Worm (Caenorhabditis elegans) whole organism, young adult: ENCODE results near the gene clec-245.

ENCODE experiments used
- B0019.2 ChIP-seq: fragments of 200-800 bp; sonication (Bioruptor generic); conservative IDR thresholded peaks from 2 replicates; pipeline ENCODE4 v1.3.6; 2022; ENCODE audit warnings: missing genetic modification reagents, missing genetic modification characterization, missing compliant biosample characterization
- B0261.1 ChIP-seq: sonication (generic microtip); optimal IDR thresholded peaks from 2 replicates; lab custom pipeline; 2016; ENCODE audit warnings: mild to moderate bottlenecking, missing genetic modification characterization, moderate library complexity, missing compliant biosample characterization
- B0336.3 ChIP-seq: fragments of 200-800 bp; sonication (Bioruptor generic); IDR thresholded peaks from 2 replicates; pipeline ENCODE4 v1.3.6; 2022; ENCODE audit warnings: missing genetic modification characterization, missing compliant biosample characterization
- D2030.7 ChIP-seq: fragments of 200-800 bp; sonication (Bioruptor generic); IDR thresholded peaks from 2 replicates; pipeline ENCODE4 v1.3.6; 2022; ENCODE audit warnings: missing genetic modification reagents, missing genetic modification characterization, missing compliant biosample characterization
- F37B4.10 ChIP-seq: fragments of 200-800 bp; sonication (Bioruptor generic); IDR thresholded peaks from 2 replicates; pipeline ENCODE4 v1.3.6; 2022; ENCODE audit warnings: missing genetic modification characterization, missing compliant biosample characterization
- F39B2.1 ChIP-seq: fragments of 200-800 bp; sonication (Bioruptor generic); IDR thresholded peaks from 2 replicates; pipeline ENCODE4 v1.3.6; 2022; ENCODE audit warnings: missing genetic modification reagents, missing genetic modification characterization, missing compliant biosample characterization
- F49E8.2 ChIP-seq: sonication (generic microtip); optimal IDR thresholded peaks from 3 replicates; lab custom pipeline; 2017; ENCODE audit warnings: missing genetic modification characterization, mild to moderate bottlenecking, missing compliant biosample characterization, antibody characterized with exemption, moderate library complexity; ENCODE audit not compliant: insufficient read depth
- F55B11.4 ChIP-seq: sonication (generic microtip); optimal IDR thresholded peaks from 2 replicates; lab custom pipeline; 2016; ENCODE audit warnings: missing compliant biosample characterization, missing genetic modification characterization, borderline replicate concordance; ENCODE audit not compliant: insufficient read depth
- F57A8.1 ChIP-seq: fragments of 200-800 bp; sonication (Bioruptor generic); optimal IDR thresholded peaks from 2 replicates; lab custom pipeline; 2018; ENCODE audit warnings: mild to moderate bottlenecking, missing genetic modification characterization, moderate library complexity, missing compliant biosample characterization
- T07F8.4 ChIP-seq: sonication (generic microtip); optimal IDR thresholded peaks from 2 replicates; lab custom pipeline; 2016; ENCODE audit warnings: mild to moderate bottlenecking, missing genetic modification characterization, moderate library complexity, missing compliant biosample characterization
- T26A5.8 ChIP-seq: sonication (generic microtip); optimal IDR thresholded peaks from 2 replicates; lab custom pipeline; 2016; ENCODE audit warnings: missing genetic modification characterization, missing compliant biosample characterization
- Y53F4B.3 ChIP-seq: fragments of 200-800 bp; sonication (Bioruptor generic); IDR thresholded peaks from 2 replicates; pipeline ENCODE4 v1.3.6; 2022; ENCODE audit warnings: missing genetic modification reagents, missing genetic modification characterization, missing compliant biosample characterization
- Y53G8AR.9 ChIP-seq: fragments of 200-800 bp; sonication (Bioruptor generic); conservative IDR thresholded peaks from 2 replicates; pipeline ENCODE4 v1.3.6; 2022; ENCODE audit warnings: missing genetic modification reagents, missing genetic modification characterization, missing compliant biosample characterization
- Y67H2A.10 ChIP-seq: fragments of 200-800 bp; sonication (Bioruptor generic); conservative IDR thresholded peaks from 2 replicates; pipeline ENCODE4 v1.3.6; 2022; ENCODE audit warnings: missing genetic modification reagents, missing genetic modification characterization, missing compliant biosample characterization
- Y79H2A.3 ChIP-seq: fragments of 200-800 bp; sonication (Bioruptor generic); conservative IDR thresholded peaks from 2 replicates; pipeline ENCODE4 v1.3.6; 2022; ENCODE audit warnings: missing genetic modification reagents, missing genetic modification characterization, missing compliant biosample characterization
- atf-7 ChIP-seq: sonication (generic microtip); optimal IDR thresholded peaks from 2 replicates; lab custom pipeline; 2017; ENCODE audit warnings: mild to moderate bottlenecking, missing genetic modification characterization, missing compliant biosample characterization
- chd-7 ChIP-seq: sonication (generic microtip); optimal IDR thresholded peaks from 2 replicates; lab custom pipeline; 2016; ENCODE audit warnings: mild to moderate bottlenecking, missing genetic modification characterization, moderate library complexity, missing compliant biosample characterization
- dpl-1 ChIP-seq: fragments of 150-350 bp; optimal IDR thresholded peaks from 2 replicates; lab custom pipeline; 2014; ENCODE audit warnings: missing biosample characterization, missing genetic modification reagents, missing genetic modification characterization
- efl-1 ChIP-seq: fragments of 150-350 bp; optimal IDR thresholded peaks from 2 replicates; lab custom pipeline; 2014; ENCODE audit warnings: missing biosample characterization, missing genetic modification reagents, missing genetic modification characterization
- egl-44 ChIP-seq: fragments of 200-800 bp; sonication (Bioruptor generic); IDR thresholded peaks from 2 replicates; pipeline ENCODE4 v1.3.6; 2022; ENCODE audit warnings: missing genetic modification reagents, missing genetic modification characterization, missing compliant biosample characterization
- ets-4 ChIP-seq: fragments of 200-800 bp; sonication (Bioruptor generic); optimal IDR thresholded peaks from 2 replicates; lab custom pipeline; 2018; ENCODE audit warnings: mild to moderate bottlenecking, missing genetic modification characterization, missing compliant biosample characterization
- fkh-3 ChIP-seq: sonication (generic microtip); optimal IDR thresholded peaks from 2 replicates; lab custom pipeline; 2016; ENCODE audit warnings: mild to moderate bottlenecking, missing genetic modification characterization, missing compliant biosample characterization
- hmg-1.2 ChIP-seq: fragments of 200-800 bp; sonication (Bioruptor generic); IDR thresholded peaks from 2 replicates; pipeline ENCODE4 v1.3.6; 2022; ENCODE audit warnings: missing genetic modification reagents, missing genetic modification characterization, missing compliant biosample characterization
- lin-26 ChIP-seq: fragments of 200-800 bp; sonication (Bioruptor generic); IDR thresholded peaks from 2 replicates; pipeline ENCODE4 v1.3.6; 2022; ENCODE audit warnings: missing genetic modification reagents, missing genetic modification characterization, missing compliant biosample characterization
- lsl-1 ChIP-seq: fragments of 200-800 bp; sonication (Bioruptor generic); optimal IDR thresholded peaks from 2 replicates; lab custom pipeline; 2018; ENCODE audit warnings: mild to moderate bottlenecking, missing genetic modification characterization, moderate library complexity, missing compliant biosample characterization
- nfyb-1 ChIP-seq: fragments of 200-800 bp; sonication (Bioruptor generic); IDR thresholded peaks from 2 replicates; pipeline ENCODE4 v1.3.6; 2022; ENCODE audit warnings: missing genetic modification reagents, missing genetic modification characterization, missing compliant biosample characterization
- pbrm-1 ChIP-seq: fragments of 200-800 bp; sonication (Bioruptor generic); IDR thresholded peaks from 2 replicates; pipeline ENCODE4 v1.3.6; 2022; ENCODE audit warnings: missing genetic modification reagents, missing genetic modification characterization, missing compliant biosample characterization
- rcor-1 ChIP-seq: fragments of 200-800 bp; sonication (Bioruptor generic); IDR thresholded peaks from 2 replicates; pipeline ENCODE4 v1.3.6; 2022; ENCODE audit warnings: missing genetic modification reagents, missing genetic modification characterization, missing compliant biosample characterization
- snpc-1.1 ChIP-seq: sonication (generic microtip); optimal IDR thresholded peaks from 2 replicates; lab custom pipeline; 2017; ENCODE audit warnings: missing genetic modification characterization, mild to moderate bottlenecking, missing compliant biosample characterization, antibody characterized with exemption, moderate library complexity, missing genotype, missing genetic modification reagents; ENCODE audit not compliant: insufficient read depth
- tbp1 ChIP-seq: fragments of 200-800 bp; sonication (Bioruptor generic); optimal IDR thresholded peaks from 2 replicates; lab custom pipeline; 2018; ENCODE audit warnings: mild to moderate bottlenecking, missing genetic modification characterization, missing compliant biosample characterization
- tbx-9 ChIP-seq: sonication (generic microtip); optimal IDR thresholded peaks from 2 replicates; lab custom pipeline; 2016; ENCODE audit warnings: borderline replicate concordance, missing genetic modification characterization, inconsistent platforms, missing compliant biosample characterization
- zim-3 ChIP-seq: sonication (generic microtip); optimal IDR thresholded peaks from 2 replicates; lab custom pipeline; 2017; ENCODE audit warnings: mild to moderate bottlenecking, missing genetic modification characterization, moderate library complexity, missing compliant biosample characterization
- ztf-28 ChIP-seq: fragments of 200-800 bp; sonication (Bioruptor generic); IDR thresholded peaks from 2 replicates; pipeline ENCODE4 v1.3.6; 2022; ENCODE audit warnings: missing genetic modification reagents, missing genetic modification characterization, missing compliant biosample characterization
- ztf-3 ChIP-seq: fragments of 200-800 bp; sonication (Bioruptor generic); optimal IDR thresholded peaks from 2 replicates; lab custom pipeline; 2018; ENCODE audit warnings: mild to moderate bottlenecking, missing genetic modification characterization, missing compliant biosample characterization
- ztf-6 ChIP-seq: fragments of 200-800 bp; sonication (Bioruptor generic); IDR thresholded peaks from 2 replicates; pipeline ENCODE4 v1.3.6; 2022; ENCODE audit warnings: missing genetic modification reagents, missing genetic modification characterization, missing compliant biosample characterization

clec-245 gene

ce11 chrV:18164758-18165157 lies 23.5 kb downstream of the clec-245 start, which contains the start of gene C14A6.5 (continued):
- TF ChIP-seq tbp1 (GFP tag; lab: Kevin White, UChicago) (no peak), Y53F4B.3 (GFP tag; lab: Robert Waterston, UW) (no peak), Y53G8AR.9 (GFP tag; lab: Robert Waterston, UW) (no peak), snpc-1.1 (tag; lab: Kevin White, UChicago) (no peak), efl-1 (GFP tag; lab: Kevin White, UChicago) (no peak), F49E8.2 (no peak), T26A5.8 (tag; lab: Kevin White, UChicago) (no peak)

ce11 chrV:18163434-18163833 lies 24.8 kb downstream of the clec-245 start:
- TF ChIP-seq hmg-1.2 (GFP tag; lab: Robert Waterston, UW), result no peak
- TF ChIP-seq tbx-9, result no peak
- no peak for TF ChIP-seq lin-26 (GFP tag; lab: Robert Waterston, UW)
- no peak for TF ChIP-seq ets-4
- TF ChIP-seq nfyb-1 (GFP tag; lab: Robert Waterston, UW), result no peak
- TF ChIP-seq F49E8.2, result no peak
- no peak for TF ChIP-seq atf-7 (tag; lab: Kevin White, UChicago)
- TF ChIP-seq Y79H2A.3 (GFP tag; lab: Robert Waterston, UW), result no peak
- no peak for TF ChIP-seq egl-44
- no peak for TF ChIP-seq pbrm-1 (GFP tag; lab: Robert Waterston, UW)
- TF ChIP-seq zim-3 (tag; lab: Kevin White, UChicago), result no peak
- TF ChIP-seq ztf-3, result no peak
- no peak for TF ChIP-seq Y67H2A.10 (GFP tag; lab: Robert Waterston, UW)
- TF ChIP-seq B0261.1 (tag; lab: Kevin White, UChicago), result no peak

ce11 chrV:18162568-18162967 lies 25.7 kb downstream of the clec-245 start, which contains the start of gene C14A6.12:
C14A6.12 (minus strand) TSS chrV:18162668.
- no peak for TF ChIP-seq lsl-1 (GFP tag; lab: Kevin White, UChicago)

ce11 chrV:18161228-18161627 lies 27.0 kb downstream of the clec-245 start, which contains the start of gene C14A6.13:
C14A6.13 (minus strand) TSS chrV:18161328.
- TF ChIP-seq fkh-3 (tag; lab: Kevin White, UChicago), result no peak
- no peak for TF ChIP-seq rcor-1 (GFP tag; lab: Robert Waterston, UW)
- no peak for TF ChIP-seq B0019.2 (GFP tag; lab: Robert Waterston, UW)
- no peak for TF ChIP-seq Y53G8AR.9 (GFP tag; lab: Robert Waterston, UW)
- TF ChIP-seq D2030.7, result no peak
- TF ChIP-seq B0336.3 (GFP tag; lab: Robert Waterston, UW), result no peak
- no peak for TF ChIP-seq F57A8.1 (GFP tag; lab: Kevin White, UChicago)
- no peak for TF ChIP-seq chd-7 (tag; lab: Kevin White, UChicago)
- TF ChIP-seq T26A5.8 (tag; lab: Kevin White, UChicago), result no peak
- TF ChIP-seq F55B11.4, result no peak
- TF ChIP-seq ztf-6 (GFP tag; lab: Robert Waterston, UW), result no peak
- no peak for TF ChIP-seq T07F8.4 (tag; lab: Kevin White, UChicago)
- no peak for TF ChIP-seq snpc-1.1 (tag; lab: Kevin White, UChicago)
- TF ChIP-seq F37B4.10 (GFP tag; lab: Robert Waterston, UW), result no peak
- TF ChIP-seq F39B2.1 (GFP tag; lab: Robert Waterston, UW), result no peak
- no peak for TF ChIP-seq ztf-28 (GFP tag; lab: Robert Waterston, UW)
- TF ChIP-seq dpl-1, result no peak
